Fruit fly (Drosophila melanogaster) whole organism, embryonic: Measurements from ENCODE around the gene CG10694.

Source experiments
- B-H1 ChIP-seq: fragments of 200-800 bp; sonication (Bioruptor generic); IDR thresholded peaks from 3 replicates; pipeline ENCODE4 v1.3.6; 2022; ENCODE audit warnings: missing biosample characterization, missing genetic modification characterization
- CG11504 ChIP-seq: fragments of 200-800 bp; sonication (Bioruptor generic); optimal IDR thresholded peaks from 3 replicates; lab custom pipeline; 2019; ENCODE audit warnings: missing biosample characterization, mild to moderate bottlenecking, missing genetic modification characterization, moderate library complexity
- CG12659 ChIP-seq: fragments of 200-800 bp; sonication (Bioruptor generic); optimal IDR thresholded peaks from 3 replicates; lab custom pipeline; 2017; ENCODE audit warnings: mild to moderate bottlenecking, missing biosample characterization, missing genetic modification reagents, missing genetic modification characterization
- CG12744 ChIP-seq: fragments of 200-800 bp; sonication (Bioruptor generic); optimal IDR thresholded peaks from 2 replicates; lab custom pipeline; 2016; ENCODE audit warnings: missing biosample characterization, missing genetic modification characterization
- CG12942 ChIP-seq: fragments of 200-800 bp; sonication (Bioruptor generic); optimal IDR thresholded peaks from 3 replicates; lab custom pipeline; 2016; ENCODE audit warnings: missing biosample characterization, missing genetic modification characterization
- CG15601 ChIP-seq: fragments of 200-800 bp; sonication (Bioruptor generic); optimal IDR thresholded peaks from 3 replicates; lab custom pipeline; 2019; ENCODE audit warnings: missing biosample characterization, mild to moderate bottlenecking, missing genetic modification characterization, moderate library complexity
- CG17328 ChIP-seq: fragments of 200-800 bp; sonication (Bioruptor generic); IDR thresholded peaks from 2 replicates; pipeline ENCODE4 v1.3.6; 2022; ENCODE audit warnings: missing biosample characterization, missing genetic modification characterization
- CG17912 ChIP-seq: fragments of 200-800 bp; sonication (Bioruptor generic); optimal IDR thresholded peaks from 2 replicates; lab custom pipeline; 2018; ENCODE audit warnings: missing biosample characterization, mild to moderate bottlenecking, missing genetic modification characterization
- CG34224 ChIP-seq: fragments of 200-800 bp; sonication (Bioruptor generic); IDR thresholded peaks from 3 replicates; pipeline ENCODE4 v1.3.6; 2022; ENCODE audit warnings: missing biosample characterization, missing genetic modification characterization; ENCODE audit not compliant: partially characterized antibody
- CG34422 ChIP-seq: fragments of 200-800 bp; sonication (Bioruptor generic); IDR thresholded peaks from 3 replicates; pipeline ENCODE4 v1.3.6; 2022; ENCODE audit warnings: missing biosample characterization, missing genetic modification characterization
- CG4328 ChIP-seq: fragments of 200-800 bp; sonication (Bioruptor generic); optimal IDR thresholded peaks from 3 replicates; lab custom pipeline; 2017; ENCODE audit warnings: missing biosample characterization, missing genetic modification reagents, missing genetic modification characterization
- CG4360 ChIP-seq: fragments of 200-800 bp; sonication (Bioruptor generic); IDR thresholded peaks from 2 replicates; pipeline ENCODE4 v1.3.6; 2022; ENCODE audit warnings: missing biosample characterization, missing genetic modification characterization
- CG6175 ChIP-seq: fragments of 200-800 bp; sonication (Bioruptor generic); IDR thresholded peaks from 3 replicates; pipeline ENCODE4 v1.3.6; 2022; ENCODE audit warnings: missing biosample characterization, missing genetic modification characterization
- CG6272 ChIP-seq: fragments of 200-800 bp; sonication (Bioruptor generic); IDR thresholded peaks from 2 replicates; pipeline ENCODE4 v1.3.6; 2022; ENCODE audit warnings: missing biosample characterization, missing genetic modification characterization
- CG7786 ChIP-seq: fragments of 200-800 bp; sonication (Bioruptor generic); optimal IDR thresholded peaks from 2 replicates; lab custom pipeline; 2016; ENCODE audit warnings: missing biosample characterization, missing genetic modification characterization
- CG8478 ChIP-seq: fragments of >200 bp; optimal IDR thresholded peaks from 2 replicates; lab custom pipeline; 2018
- Ets65A ChIP-seq: fragments of 200-800 bp; sonication (Bioruptor generic); peaks from one replicate; lab custom pipeline; 2016; ENCODE audit warnings: missing biosample characterization, missing genetic modification characterization
- Fer3 ChIP-seq: fragments of 200-800 bp; sonication (Bioruptor generic); optimal IDR thresholded peaks from 2 replicates; lab custom pipeline; 2018; ENCODE audit warnings: missing biosample characterization, mild to moderate bottlenecking, missing genetic modification characterization, moderate library complexity
- HLH4C ChIP-seq: fragments of 200-800 bp; sonication (Bioruptor generic); IDR thresholded peaks from 3 replicates; pipeline ENCODE4 v1.3.6; 2022; ENCODE audit warnings: missing biosample characterization, missing genetic modification characterization; ENCODE audit not compliant: partially characterized antibody
- Hey ChIP-seq: fragments of 200-800 bp; sonication (Bioruptor generic); optimal IDR thresholded peaks from 3 replicates; lab custom pipeline; 2018; ENCODE audit warnings: missing biosample characterization, mild to moderate bottlenecking, missing genetic modification characterization
- HmgZ ChIP-seq: fragments of 200-800 bp; sonication (Bioruptor generic); optimal IDR thresholded peaks from 2 replicates; lab custom pipeline; 2018; ENCODE audit warnings: missing biosample characterization, mild to moderate bottlenecking, missing genetic modification characterization
- Meics ChIP-seq: fragments of 200-800 bp; sonication (Bioruptor generic); optimal IDR thresholded peaks from 2 replicates; lab custom pipeline; 2017; ENCODE audit warnings: missing biosample characterization, mild to moderate bottlenecking, missing genetic modification characterization
- Mes4 ChIP-seq: fragments of 200-800 bp; sonication (Bioruptor generic); optimal IDR thresholded peaks from 2 replicates; lab custom pipeline; 2016; ENCODE audit warnings: missing biosample characterization, missing genetic modification characterization
- Myb ChIP-seq: fragments of 200-800 bp; sonication (Bioruptor generic); optimal IDR thresholded peaks from 2 replicates; lab custom pipeline; 2016; ENCODE audit warnings: missing biosample characterization, missing genetic modification characterization
- Scr ChIP-seq: fragments of 200-800 bp; sonication (Bioruptor generic); IDR thresholded peaks from 2 replicates; pipeline ENCODE4 v1.3.6; 2022; ENCODE audit warnings: missing biosample characterization, missing genetic modification characterization; ENCODE audit not compliant: partially characterized antibody
- Sry-β ChIP-seq: fragments of 200-800 bp; sonication (Bioruptor generic); optimal IDR thresholded peaks from 2 replicates; lab custom pipeline; 2018; ENCODE audit warnings: missing biosample characterization, mild to moderate bottlenecking, missing genetic modification characterization, moderate library complexity
- Xrp1 ChIP-seq: fragments of 200-800 bp; sonication (Bioruptor generic); IDR thresholded peaks from 2 replicates; pipeline ENCODE4 v1.3.6; 2022; ENCODE audit warnings: missing biosample characterization, missing genetic modification characterization
- YL-1 ChIP-seq: fragments of 200-800 bp; sonication (Bioruptor generic); optimal IDR thresholded peaks from 3 replicates; lab custom pipeline; 2017; ENCODE audit warnings: missing biosample characterization, mild to moderate bottlenecking, missing genetic modification characterization
- ato ChIP-seq: fragments of 200-800 bp; sonication (Bioruptor generic); IDR thresholded peaks from 2 replicates; pipeline ENCODE4 v1.3.6; 2022; ENCODE audit warnings: missing biosample characterization, missing genetic modification characterization; ENCODE audit not compliant: partially characterized antibody
- az2 ChIP-seq: fragments of 200-800 bp; sonication (Bioruptor generic); optimal IDR thresholded peaks from 3 replicates; lab custom pipeline; 2016; ENCODE audit warnings: missing biosample characterization, missing genetic modification characterization
- bigmax ChIP-seq: fragments of 200-800 bp; sonication (Bioruptor generic); optimal IDR thresholded peaks from 2 replicates; lab custom pipeline; 2018; ENCODE audit warnings: missing biosample characterization, mild to moderate bottlenecking, missing genetic modification characterization
- crp ChIP-seq, 2 experiments: fragments of 200-800 bp; sonication (Bioruptor generic); optimal IDR thresholded peaks; 2 replicates in 1 of 2; 3 replicates in 1 of 2; lab custom pipeline; 2017; ENCODE audit warnings: missing biosample characterization in 2 of 2, missing genetic modification characterization in 2 of 2, mild to moderate bottlenecking in 1 of 2, moderate library complexity in 1 of 2
- dan ChIP-seq: fragments of 200-800 bp; sonication (Bioruptor generic); IDR thresholded peaks from 2 replicates; pipeline ENCODE4 v1.3.6; 2022; ENCODE audit warnings: missing biosample characterization, missing genetic modification characterization
- dm ChIP-seq: fragments of 200-800 bp; sonication (Bioruptor generic); optimal IDR thresholded peaks from 3 replicates; lab custom pipeline; 2016; ENCODE audit warnings: missing biosample characterization, missing genetic modification characterization
- gro ChIP-seq: fragments of 200-800 bp; sonication (Bioruptor generic); optimal IDR thresholded peaks from 2 replicates; lab custom pipeline; 2016; ENCODE audit warnings: missing biosample characterization, missing genetic modification characterization
- her ChIP-seq: fragments of 200-800 bp; sonication (Bioruptor generic); optimal IDR thresholded peaks from 2 replicates; lab custom pipeline; 2016; ENCODE audit warnings: missing biosample characterization, missing genetic modification characterization
- jumu ChIP-seq: fragments of 200-800 bp; sonication (Bioruptor generic); optimal IDR thresholded peaks from 3 replicates; lab custom pipeline; 2016; ENCODE audit warnings: missing biosample characterization, missing genetic modification characterization
- lola ChIP-seq, 3 experiments: fragments of >200 bp in 2 of 3; fragments of 200-800 bp in 1 of 3; sonication (Bioruptor generic) in 1 of 3; optimal IDR thresholded peaks; 2 replicates each; lab custom pipeline; 2017 to 2019; ENCODE audit warnings: missing biosample characterization in 3 of 3, missing genetic modification characterization in 3 of 3, mild to moderate bottlenecking in 1 of 3, moderate library complexity in 1 of 3
- nerfin-1 ChIP-seq: fragments of 200-800 bp; sonication (Bioruptor generic); optimal IDR thresholded peaks from 3 replicates; lab custom pipeline; 2019; ENCODE audit warnings: missing biosample characterization, mild to moderate bottlenecking, missing genetic modification characterization, moderate library complexity
- p53 ChIP-seq: fragments of 200-800 bp; sonication (Bioruptor generic); optimal IDR thresholded peaks from 2 replicates; lab custom pipeline; 2016; ENCODE audit warnings: missing biosample characterization, missing genetic modification characterization
- row ChIP-seq: fragments of 200-800 bp; sonication (Bioruptor generic); IDR thresholded peaks from 3 replicates; pipeline ENCODE4 v1.3.6; 2022; ENCODE audit warnings: missing biosample characterization, missing genetic modification characterization
- shn ChIP-seq: fragments of 200-800 bp; sonication (Bioruptor generic); optimal IDR thresholded peaks from 3 replicates; lab custom pipeline; 2016; ENCODE audit warnings: missing biosample characterization, missing genetic modification characterization
- slou ChIP-seq: fragments of 200-800 bp; sonication (Bioruptor generic); optimal IDR thresholded peaks from 3 replicates; lab custom pipeline; 2016; ENCODE audit warnings: missing biosample characterization, missing genetic modification characterization
- slp2 ChIP-seq: fragments of 200-800 bp; sonication (Bioruptor generic); optimal IDR thresholded peaks from 2 replicates; lab custom pipeline; 2016; ENCODE audit warnings: missing biosample characterization, missing genetic modification characterization
- sob ChIP-seq: fragments of 200-800 bp; sonication (Bioruptor generic); IDR thresholded peaks from 2 replicates; pipeline ENCODE4 v1.3.6; 2022; ENCODE audit warnings: missing biosample characterization, missing genetic modification characterization
- stwl ChIP-seq: fragments of 200-800 bp; sonication (Bioruptor generic); optimal IDR thresholded peaks from 3 replicates; lab custom pipeline; 2018; ENCODE audit warnings: missing biosample characterization, mild to moderate bottlenecking, missing genetic modification characterization, moderate library complexity
- sug ChIP-seq: fragments of 200-800 bp; optimal IDR thresholded peaks from 2 replicates; lab custom pipeline; 2019; ENCODE audit warnings: missing biosample characterization, mild to moderate bottlenecking, missing genetic modification characterization, moderate library complexity
- tin ChIP-seq: fragments of 200-800 bp; sonication (Bioruptor generic); optimal IDR thresholded peaks from 3 replicates; lab custom pipeline; 2016; ENCODE audit warnings: missing biosample characterization, missing genetic modification characterization
- unc-4 ChIP-seq: fragments of 200-800 bp; sonication (Bioruptor generic); IDR thresholded peaks from 2 replicates; pipeline ENCODE4 v1.3.6; 2022; ENCODE audit warnings: missing biosample characterization, missing genetic modification characterization; ENCODE audit not compliant: partially characterized antibody
- wor ChIP-seq: fragments of 200-800 bp; sonication (Bioruptor generic); IDR thresholded peaks from 2 replicates; pipeline ENCODE4 v1.3.6; 2022; ENCODE audit warnings: missing biosample characterization, missing genetic modification characterization
- zfh1 ChIP-seq: fragments of 200-800 bp; sonication (Bioruptor generic); IDR thresholded peaks from 3 replicates; pipeline ENCODE4 v1.3.6; 2022; ENCODE audit warnings: missing biosample characterization, missing genetic modification characterization

CG10694 gene

DNA sequence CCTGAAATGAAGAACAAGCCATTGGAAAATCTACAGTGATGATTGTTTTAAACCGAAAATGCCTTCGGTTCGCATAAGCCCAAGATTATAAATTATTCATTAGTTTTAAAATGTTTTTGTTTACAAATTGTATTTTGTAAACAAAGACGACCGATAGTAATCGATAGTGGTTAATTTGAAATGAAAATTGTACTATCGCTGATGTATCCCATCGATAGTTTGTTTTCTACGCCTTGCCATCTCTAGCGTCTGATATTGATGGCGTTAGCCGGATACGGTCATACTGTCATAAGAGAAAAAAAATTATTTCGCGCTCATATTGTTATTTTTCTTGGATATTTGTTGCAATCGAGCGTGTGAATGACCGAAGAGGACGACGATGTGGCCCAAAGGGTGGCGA, 49.1 kb upstream of the CG10694 start, which contains the start of gene SMC1 (continued):
- TF ChIP-seq ato (GFP tag; lab: Robert Waterston, UW) = peak; percentile 99
- no peak for TF ChIP-seq Hey
- peak; percentile 13 for TF ChIP-seq tin (GFP tag; lab: Kevin White, UChicago)
- TF ChIP-seq row (GFP tag; lab: Robert Waterston, UW) = peak; percentile 89
- peak; percentile 21 for TF ChIP-seq Sry-β (GFP tag; lab: Kevin White, UChicago)
- TF ChIP-seq CG15601 (tag; lab: Kevin White, UChicago) = peak; percentile 14
- TF ChIP-seq Myb = peak; percentile 68
- peak; percentile 35 for TF ChIP-seq Ets65A (GFP tag; lab: Kevin White, UChicago)
- peak; percentile 85 for TF ChIP-seq gro (GFP tag; lab: Kevin White, UChicago)
- peak; percentile 30 for TF ChIP-seq CG12744 (GFP tag; lab: Kevin White, UChicago)
- no peak for TF ChIP-seq nerfin-1 (tag; lab: Kevin White, UChicago)
- TF ChIP-seq dm (GFP tag; lab: Kevin White, UChicago) = peak; percentile 41
- TF ChIP-seq p53 (GFP tag; lab: Kevin White, UChicago) = peak; percentile 46
- TF ChIP-seq sug (tag; lab: Kevin White, UChicago) = peak; percentile 70
- TF ChIP-seq sob (GFP tag; lab: Robert Waterston, UW) = peak; percentile 81; the same call in 1 of the 2 replicates
- TF ChIP-seq CG4328 (GFP tag; lab: Kevin White, UChicago) = peak; percentile 59
- TF ChIP-seq CG8478 (lab: Kevin White, UChicago) = no peak
- TF ChIP-seq CG34422 (GFP tag; lab: Robert Waterston, UW) = no peak; the same call in 2 of the 3 replicates
- TF ChIP-seq Scr (GFP tag; lab: Robert Waterston, UW) = peak; percentile 99
- peak; percentile 83 for TF ChIP-seq CG12659 (GFP tag; lab: Kevin White, UChicago)
- peak; percentile 18 for TF ChIP-seq slp2 (GFP tag; lab: Kevin White, UChicago)
- TF ChIP-seq B-H1 (GFP tag; lab: Robert Waterston, UW) = no peak
- peak; percentile 64 for TF ChIP-seq jumu
- TF ChIP-seq unc-4 (GFP tag; lab: Robert Waterston, UW) = peak; percentile 99
- TF ChIP-seq slou (GFP tag; lab: Kevin White, UChicago) = peak; percentile 32
- peak; percentile 19 for TF ChIP-seq bigmax
- TF ChIP-seq wor (GFP tag; lab: Robert Waterston, UW) = no peak
- TF ChIP-seq CG12942 = peak; percentile 9
- peak; percentile 31; the same call in 1 of the 2 replicates for TF ChIP-seq Xrp1
- peak; percentile 21 for TF ChIP-seq CG17912
- peak; percentile 98 for TF ChIP-seq HLH4C (GFP tag; lab: Robert Waterston, UW)
- peak in 1 of 2 experiments; percentile 25 for TF ChIP-seq crp (GFP tag; optimal IDR thresholded peaks at IDR 0.05; lab: Kevin White, UChicago)
- TF ChIP-seq HmgZ = peak; percentile 72
- TF ChIP-seq Meics (GFP tag; lab: Kevin White, UChicago) = peak; percentile 29
- 0 out of 2 replicates have a peak, but pooled peaks have one; percentile 11 for TF ChIP-seq CG17328 (GFP tag; lab: Robert Waterston, UW)
- TF ChIP-seq CG7786 (GFP tag; lab: Kevin White, UChicago) = peak; percentile 3
- TF ChIP-seq CG11504 (tag; lab: Kevin White, UChicago) = no peak
- peak; percentile 28 for TF ChIP-seq Fer3 (tag; lab: Kevin White, UChicago)
- TF ChIP-seq CG4360 (GFP tag; lab: Robert Waterston, UW) = no peak
- TF ChIP-seq her (GFP tag; lab: Kevin White, UChicago) = peak; percentile 38
- peak; percentile 13 for TF ChIP-seq Mes4 (GFP tag; lab: Kevin White, UChicago)
- TF ChIP-seq CG6272 (GFP tag; lab: Robert Waterston, UW) = no peak; the same call in 1 of the 2 replicates
- TF ChIP-seq lola (GFP tag; optimal IDR thresholded peaks at IDR 0.05; lab: Kevin White, UChicago) = no peak
- TF ChIP-seq CG34224 (GFP tag; lab: Robert Waterston, UW) = peak; percentile 100
- TF ChIP-seq shn (GFP tag; lab: Kevin White, UChicago) = peak; percentile 35
- TF ChIP-seq CG6175 (GFP tag; lab: Robert Waterston, UW) = no peak
- peak; percentile 39 for TF ChIP-seq az2 (GFP tag; lab: Kevin White, UChicago)
- TF ChIP-seq YL-1 (GFP tag; lab: Kevin White, UChicago) = peak; percentile 90
- peak; percentile 79 for TF ChIP-seq stwl (tag; lab: Kevin White, UChicago)
- no peak for TF ChIP-seq dan (GFP tag; lab: Robert Waterston, UW)
- TF ChIP-seq zfh1 (GFP tag; lab: Robert Waterston, UW) = no peak
